Fruit fly (Drosophila melanogaster): Measurements from ENCODE around the gene mip130.

mip130 gene

DNA sequence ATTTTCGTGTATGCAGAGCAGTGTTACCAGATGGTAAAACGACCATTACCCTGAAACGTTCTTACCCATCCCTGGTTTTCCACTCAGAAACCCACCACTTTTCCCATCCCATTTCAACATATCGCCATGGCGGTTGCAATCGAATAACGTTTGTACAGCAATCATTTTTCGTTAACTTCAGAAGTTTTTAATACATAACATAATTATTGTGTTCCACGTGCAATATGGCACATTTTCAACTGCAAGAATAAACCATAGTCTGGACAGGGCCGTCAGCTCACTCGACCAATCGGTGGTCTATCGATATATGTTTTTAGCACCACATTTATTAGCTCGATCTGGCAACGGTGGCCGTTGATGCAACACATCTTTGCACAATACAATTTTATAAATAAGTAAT, 18.1 kb upstream of the mip130 start, which contains the start of the genes trr and mRpL16 (continued):
- TF ChIP-seq Bgb (GFP tag; IDR thresholded peaks at IDR 0.05; ENCODE audit: partially characterized antibody) (peak; percentile 66), chinmo (GFP tag; IDR thresholded peaks at IDR 0.05; ENCODE audit: partially characterized antibody) (0 out of 4 replicates have a peak, but pooled peaks have one; percentile 59), CG14441 (GFP tag; IDR thresholded peaks at IDR 0.05) (peak; percentile 57), CG4404 (GFP tag; IDR thresholded peaks at IDR 0.05) (peak; percentile 31; the same call in 1 of the 2 replicates), ase (GFP tag; IDR thresholded peaks at IDR 0.05) (no peak), pita (GFP tag; optimal IDR thresholded peaks at IDR 0.05) (no peak), CG17568 (GFP tag; optimal IDR thresholded peaks at IDR 0.05) (no peak), bowl (GFP tag; IDR thresholded peaks at IDR 0.05) (no peak), CG16815 (GFP tag; optimal IDR thresholded peaks at IDR 0.05) (no peak), bab2 (GFP tag; optimal IDR thresholded peaks at IDR 0.05) (peak; percentile 38), Gsc (GFP tag; IDR thresholded peaks at IDR 0.05) (no peak), CG10654 (GFP tag; optimal IDR thresholded peaks at IDR 0.05) (no peak), gce (GFP tag; IDR thresholded peaks at IDR 0.05) (peak; percentile 21; the same call in 1 of the 3 replicates), gro (GFP tag; optimal IDR thresholded peaks at IDR 0.05) (no peak), PHDP (tag; optimal IDR thresholded peaks at IDR 0.05) (no peak), mam (GFP tag; optimal IDR thresholded peaks at IDR 0.05) (peak; percentile 16), CG4707 (GFP tag; optimal IDR thresholded peaks at IDR 0.05) (no peak), Camta (GFP tag; optimal IDR thresholded peaks at IDR 0.05) (no peak), sens-2 (GFP tag; IDR thresholded peaks at IDR 0.05) (no peak), CG15514 (GFP tag; optimal IDR thresholded peaks at IDR 0.05) (peak; percentile 64), CG8290 (GFP tag; optimal IDR thresholded peaks at IDR 0.05) (no peak), CG8290 (tag; optimal IDR thresholded peaks at IDR 0.05) (no peak), dati (GFP tag; IDR thresholded peaks at IDR 0.05) (no peak), CG15479 (GFP tag; optimal IDR thresholded peaks at IDR 0.05) (peak; percentile 96), CG18619 (GFP tag; optimal IDR thresholded peaks at IDR 0.05) (no peak), jigr1 (GFP tag; IDR thresholded peaks at IDR 0.05) (no peak), CG12236 (GFP tag; optimal IDR thresholded peaks at IDR 0.05) (no peak), CG8478 (optimal IDR thresholded peaks at IDR 0.05) (no peak), Dip3 (GFP tag; optimal IDR thresholded peaks at IDR 0.05) (peak; percentile 34), Oaz (GFP tag; IDR thresholded peaks at IDR 0.05) (no peak), CG11398 (GFP tag; optimal IDR thresholded peaks at IDR 0.05) (peak; percentile 27), CG12744 (GFP tag; optimal IDR thresholded peaks at IDR 0.05) (no peak), CG12391 (tag; optimal IDR thresholded peaks at IDR 0.05) (peak; percentile 72), Myb (GFP tag; optimal IDR thresholded peaks at IDR 0.05) (peak; percentile 18), CG6175 (GFP tag; IDR thresholded peaks at IDR 0.05) (peak; percentile 92), dm (GFP tag; optimal IDR thresholded peaks at IDR 0.05) (peak; percentile 24), danr (GFP tag; IDR thresholded peaks at IDR 0.05) (no peak), Atf6 (GFP tag; IDR thresholded peaks at IDR 0.05) (no peak), pho (GFP tag; optimal IDR thresholded peaks at IDR 0.05) (peak; percentile 53), Lpt (GFP tag; optimal IDR thresholded peaks at IDR 0.05) (no peak), CG11560 (tag; IDR thresholded peaks at IDR 0.05) (peak; percentile 55; the same call in 1 of the 3 replicates), Asciz (GFP tag; optimal IDR thresholded peaks at IDR 0.05) (no peak), gcm (GFP tag; optimal IDR thresholded peaks at IDR 0.05) (no peak), ci (GFP tag; IDR thresholded peaks at IDR 0.05) (0 out of 3 replicates have a peak, but pooled peaks have one; percentile 43), CG1792 (GFP tag; optimal IDR thresholded peaks at IDR 0.05) (peak; percentile 41), ash1 (GFP tag; optimal IDR thresholded peaks at IDR 0.05) (no peak), org-1 (GFP tag; optimal IDR thresholded peaks at IDR 0.05) (no peak), rib (GFP tag; IDR thresholded peaks at IDR 0.05) (no peak), CG8089 (GFP tag; optimal IDR thresholded peaks at IDR 0.05) (no peak), vvl (GFP tag; IDR thresholded peaks at IDR 0.05) (peak; percentile 57), az2 (GFP tag; optimal IDR thresholded peaks at IDR 0.05) (no peak), Vsx1 (GFP tag; optimal IDR thresholded peaks at IDR 0.05) (no peak), CG2875 (GFP tag; optimal IDR thresholded peaks at IDR 0.05) (no peak)
